Worm (Caenorhabditis elegans) whole organism, young adult: Measurements from ENCODE around the gene col-34.

Experiments used
- B0019.2 ChIP-seq: fragments of 200-800 bp; sonication (Bioruptor generic); conservative IDR thresholded peaks from 2 replicates; pipeline ENCODE4 v1.3.6; 2022; ENCODE audit warnings: missing genetic modification reagents, missing genetic modification characterization, missing compliant biosample characterization
- B0261.1 ChIP-seq: sonication (generic microtip); optimal IDR thresholded peaks from 2 replicates; lab custom pipeline; 2016; ENCODE audit warnings: mild to moderate bottlenecking, missing genetic modification characterization, moderate library complexity, missing compliant biosample characterization
- C06A6.2 ChIP-seq: fragments of 200-800 bp; sonication (Bioruptor generic); conservative IDR thresholded peaks from 2 replicates; pipeline ENCODE4 v1.3.6; 2022; ENCODE audit warnings: missing genetic modification characterization, missing compliant biosample characterization
- C17E4.6 ChIP-seq: fragments of 200-800 bp; sonication (Bioruptor generic); IDR thresholded peaks from 2 replicates; pipeline ENCODE4 v1.3.6; 2022; ENCODE audit warnings: missing genetic modification reagents, missing genetic modification characterization, missing compliant biosample characterization
- D2030.7 ChIP-seq: fragments of 200-800 bp; sonication (Bioruptor generic); IDR thresholded peaks from 2 replicates; pipeline ENCODE4 v1.3.6; 2022; ENCODE audit warnings: missing genetic modification reagents, missing genetic modification characterization, missing compliant biosample characterization
- F33H1.4 ChIP-seq: fragments of 200-800 bp; sonication (Bioruptor generic); IDR thresholded peaks from 2 replicates; pipeline ENCODE4 v1.3.6; 2022; ENCODE audit warnings: missing genetic modification reagents, missing genetic modification characterization, missing compliant biosample characterization
- F57A8.1 ChIP-seq: fragments of 200-800 bp; sonication (Bioruptor generic); optimal IDR thresholded peaks from 2 replicates; lab custom pipeline; 2018; ENCODE audit warnings: mild to moderate bottlenecking, missing genetic modification characterization, moderate library complexity, missing compliant biosample characterization
- T07F8.4 ChIP-seq: sonication (generic microtip); optimal IDR thresholded peaks from 2 replicates; lab custom pipeline; 2016; ENCODE audit warnings: mild to moderate bottlenecking, missing genetic modification characterization, moderate library complexity, missing compliant biosample characterization
- Y53F4B.3 ChIP-seq: fragments of 200-800 bp; sonication (Bioruptor generic); IDR thresholded peaks from 2 replicates; pipeline ENCODE4 v1.3.6; 2022; ENCODE audit warnings: missing genetic modification reagents, missing genetic modification characterization, missing compliant biosample characterization
- Y56A3A.18 ChIP-seq: fragments of 200-800 bp; sonication (Bioruptor generic); IDR thresholded peaks from 2 replicates; pipeline ENCODE4 v1.3.6; 2022; ENCODE audit warnings: missing genetic modification reagents, missing genetic modification characterization, missing compliant biosample characterization
- Y79H2A.3 ChIP-seq: fragments of 200-800 bp; sonication (Bioruptor generic); conservative IDR thresholded peaks from 2 replicates; pipeline ENCODE4 v1.3.6; 2022; ENCODE audit warnings: missing genetic modification reagents, missing genetic modification characterization, missing compliant biosample characterization
- Y95B8A.8 ChIP-seq: fragments of 200-800 bp; sonication (Bioruptor generic); IDR thresholded peaks from 2 replicates; pipeline ENCODE4 v1.3.6; 2022; ENCODE audit warnings: missing genetic modification reagents, missing genetic modification characterization, missing compliant biosample characterization
- ZK185.1 ChIP-seq: sonication (generic microtip); optimal IDR thresholded peaks from 2 replicates; lab custom pipeline; 2016; ENCODE audit warnings: mild to moderate bottlenecking, missing genetic modification characterization, missing compliant biosample characterization; ENCODE audit not compliant: poor library complexity, severe bottlenecking
- ceh-40 ChIP-seq: fragments of 200-800 bp; sonication (Bioruptor generic); IDR thresholded peaks from 2 replicates; pipeline ENCODE4 v1.3.6; 2022; ENCODE audit warnings: missing genetic modification characterization, missing compliant biosample characterization
- ceh-58 ChIP-seq: fragments of 200-800 bp; sonication (Bioruptor generic); IDR thresholded peaks from 2 replicates; pipeline ENCODE4 v1.3.6; 2022; ENCODE audit warnings: missing genetic modification characterization, missing compliant biosample characterization
- die-1 ChIP-seq: sonication (generic microtip); optimal IDR thresholded peaks from 2 replicates; lab custom pipeline; 2016; ENCODE audit warnings: missing genotype, mild to moderate bottlenecking, missing genetic modification characterization, missing compliant biosample characterization
- dox-1 ChIP-seq: fragments of 200-800 bp; sonication (Bioruptor generic); IDR thresholded peaks from 2 replicates; pipeline ENCODE4 v1.3.6; 2022; ENCODE audit warnings: missing genetic modification reagents, missing genetic modification characterization, missing compliant biosample characterization
- dpff-1 ChIP-seq: sonication (generic microtip); optimal IDR thresholded peaks from 2 replicates; lab custom pipeline; 2017; ENCODE audit warnings: mild to moderate bottlenecking, missing genetic modification characterization, missing compliant biosample characterization
- dpl-1 ChIP-seq: fragments of 150-350 bp; optimal IDR thresholded peaks from 2 replicates; lab custom pipeline; 2014; ENCODE audit warnings: missing biosample characterization, missing genetic modification reagents, missing genetic modification characterization
- ets-4 ChIP-seq: fragments of 200-800 bp; sonication (Bioruptor generic); optimal IDR thresholded peaks from 2 replicates; lab custom pipeline; 2018; ENCODE audit warnings: mild to moderate bottlenecking, missing genetic modification characterization, missing compliant biosample characterization
- gei-17 ChIP-seq: fragments of 200-800 bp; sonication (Bioruptor generic); optimal IDR thresholded peaks from 2 replicates; lab custom pipeline; 2018; ENCODE audit warnings: mild to moderate bottlenecking, missing genetic modification characterization, missing compliant biosample characterization
- hmg-1.2 ChIP-seq: fragments of 200-800 bp; sonication (Bioruptor generic); IDR thresholded peaks from 2 replicates; pipeline ENCODE4 v1.3.6; 2022; ENCODE audit warnings: missing genetic modification reagents, missing genetic modification characterization, missing compliant biosample characterization
- hrde-1 ChIP-seq: sonication (generic microtip); optimal IDR thresholded peaks from 2 replicates; lab custom pipeline; 2016; ENCODE audit warnings: missing genetic modification characterization, mild to moderate bottlenecking, missing compliant biosample characterization, moderate library complexity, missing genotype, missing genetic modification reagents, borderline replicate concordance
- lin-54 ChIP-seq: fragments of 200-800 bp; sonication (Bioruptor generic); optimal IDR thresholded peaks from 2 replicates; lab custom pipeline; 2018; ENCODE audit warnings: mild to moderate bottlenecking, missing genetic modification characterization, missing compliant biosample characterization
- madf-10 ChIP-seq: sonication (generic microtip); optimal IDR thresholded peaks from 2 replicates; lab custom pipeline; 2016; ENCODE audit warnings: mild to moderate bottlenecking, missing genetic modification characterization, missing compliant biosample characterization
- madf-3 ChIP-seq: fragments of 200-800 bp; sonication (Bioruptor generic); IDR thresholded peaks from 2 replicates; pipeline ENCODE4 v1.3.6; 2022; ENCODE audit warnings: missing genetic modification reagents, missing genetic modification characterization, missing compliant biosample characterization
- mcd-1 ChIP-seq: fragments of 200-800 bp; sonication (Bioruptor generic); IDR thresholded peaks from 2 replicates; pipeline ENCODE4 v1.3.6; 2022; ENCODE audit warnings: missing genetic modification reagents, missing genetic modification characterization, missing compliant biosample characterization
- mel-28 ChIP-seq: sonication (generic microtip); optimal IDR thresholded peaks from 2 replicates; lab custom pipeline; 2016; ENCODE audit warnings: borderline replicate concordance, mild to moderate bottlenecking, missing genetic modification characterization, missing compliant biosample characterization
- mxl-1 ChIP-seq: sonication (generic microtip); optimal IDR thresholded peaks from 2 replicates; lab custom pipeline; 2016; ENCODE audit warnings: missing genetic modification characterization, missing compliant biosample characterization
- nfya-2 ChIP-seq: fragments of 200-800 bp; sonication (Bioruptor generic); IDR thresholded peaks from 2 replicates; pipeline ENCODE4 v1.3.6; 2022; ENCODE audit warnings: missing genetic modification reagents, missing genetic modification characterization, missing compliant biosample characterization
- nhr-80 ChIP-seq: sonication (generic microtip); optimal IDR thresholded peaks from 2 replicates; lab custom pipeline; 2016; ENCODE audit warnings: missing genetic modification characterization, missing compliant biosample characterization
- pbrm-1 ChIP-seq: fragments of 200-800 bp; sonication (Bioruptor generic); IDR thresholded peaks from 2 replicates; pipeline ENCODE4 v1.3.6; 2022; ENCODE audit warnings: missing genetic modification reagents, missing genetic modification characterization, missing compliant biosample characterization
- rcor-1 ChIP-seq: fragments of 200-800 bp; sonication (Bioruptor generic); IDR thresholded peaks from 2 replicates; pipeline ENCODE4 v1.3.6; 2022; ENCODE audit warnings: missing genetic modification reagents, missing genetic modification characterization, missing compliant biosample characterization
- rec-8 ChIP-seq, 2 experiments: sonication (generic microtip); optimal IDR thresholded peaks; 2 replicates each; lab custom pipeline; 2016; ENCODE audit warnings: mild to moderate bottlenecking in 2 of 2, missing genetic modification characterization in 2 of 2, missing genetic modification reagents in 2 of 2, missing genotype in 2 of 2, missing biosample characterization in 1 of 2, missing compliant biosample characterization in 1 of 2, moderate library complexity in 1 of 2
- sea-2 ChIP-seq: fragments of 200-800 bp; sonication (Bioruptor generic); IDR thresholded peaks from 2 replicates; pipeline ENCODE4 v1.3.6; 2022; ENCODE audit warnings: missing genetic modification characterization, missing compliant biosample characterization
- snpc-1.3 ChIP-seq: sonication (generic microtip); optimal IDR thresholded peaks from 2 replicates; lab custom pipeline; 2017; ENCODE audit warnings: missing genetic modification characterization, mild to moderate bottlenecking, missing compliant biosample characterization, antibody characterized with exemption, moderate library complexity, missing genotype, missing genetic modification reagents; ENCODE audit not compliant: insufficient read depth
- snpc-4 ChIP-seq, 5 experiments: fragments of 150-350 bp in 1 of 5; sonication (generic microtip) in 4 of 5; optimal IDR thresholded peaks; 2 replicates each; lab custom pipeline; 2014 to 2018; ENCODE audit warnings: missing genetic modification characterization in 5 of 5, missing biosample characterization in 3 of 5, antibody characterized with exemption in 2 of 5, mild to moderate bottlenecking in 2 of 5, missing compliant biosample characterization in 2 of 5, missing genotype in 2 of 5, moderate library complexity in 2 of 5, missing genetic modification reagents in 1 of 5
- tbx-9 ChIP-seq: sonication (generic microtip); optimal IDR thresholded peaks from 2 replicates; lab custom pipeline; 2016; ENCODE audit warnings: borderline replicate concordance, missing genetic modification characterization, inconsistent platforms, missing compliant biosample characterization
- unc-62 ChIP-seq: fragments of 150-350 bp; optimal IDR thresholded peaks from 2 replicates; lab custom pipeline; 2014; ENCODE audit warnings: missing biosample characterization, missing genetic modification reagents, missing genetic modification characterization
- ztf-28 ChIP-seq: fragments of 200-800 bp; sonication (Bioruptor generic); IDR thresholded peaks from 2 replicates; pipeline ENCODE4 v1.3.6; 2022; ENCODE audit warnings: missing genetic modification reagents, missing genetic modification characterization, missing compliant biosample characterization

The col-34 gene

ce11 chrIV:4277694-4278093, 33.3 kb upstream of the col-34 start, which contains the start of gene nhr-78:
Gene nhr-78 (minus strand): TSS chrIV:4277875.
- TF ChIP-seq dpl-1 (GFP tag; lab: Kevin White, UChicago): no peak
- TF ChIP-seq hmg-1.2: peak; percentile 94
- 0 out of 2 replicates have a peak, but pooled peaks have one; percentile 22 for TF ChIP-seq mcd-1 (GFP tag; lab: Robert Waterston, UW)

DNA sequence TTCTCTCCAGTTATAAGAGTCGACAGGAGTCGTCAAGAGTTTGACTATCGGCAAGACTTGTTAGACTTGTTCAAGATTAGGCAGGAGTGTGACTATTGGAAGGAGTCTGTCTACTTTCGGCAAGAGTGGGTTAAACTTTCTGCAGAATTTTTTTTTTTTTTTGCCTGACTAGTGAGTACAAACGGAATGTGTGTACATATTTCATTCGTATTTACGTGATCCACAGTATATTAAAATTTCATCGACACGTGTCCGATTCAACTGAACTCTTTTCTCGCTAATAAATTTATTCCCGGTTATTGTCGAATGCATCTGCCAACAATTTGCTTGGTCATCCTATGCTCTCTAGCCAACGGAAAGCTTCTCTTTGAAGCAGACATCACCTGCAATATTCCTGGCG, 27.8 kb upstream of the col-34 start, which contains the start of gene F36A4.1:
Gene F36A4.1, plus strand, starts transcription at position 301 of the 400 bp plus-strand sequence.
- TF ChIP-seq ets-4: no peak
- TF ChIP-seq Y79H2A.3 (GFP tag; lab: Robert Waterston, UW): no peak
- no peak for TF ChIP-seq dox-1 (GFP tag; lab: Robert Waterston, UW)
- TF ChIP-seq ceh-40 (GFP tag; lab: Robert Waterston, UW): no peak
- TF ChIP-seq D2030.7 (GFP tag; lab: Robert Waterston, UW): no peak
- no peak for TF ChIP-seq Y95B8A.8 (GFP tag; lab: Robert Waterston, UW)
- no peak for TF ChIP-seq hrde-1 (tag; lab: Kevin White, UChicago)
- TF ChIP-seq ztf-28 (GFP tag; lab: Robert Waterston, UW): no peak
- TF ChIP-seq die-1 (tag; lab: Kevin White, UChicago): no peak
- TF ChIP-seq C06A6.2 (GFP tag; lab: Robert Waterston, UW): no peak
- TF ChIP-seq nhr-80: no peak
- TF ChIP-seq tbx-9 (tag; lab: Kevin White, UChicago): no peak
- TF ChIP-seq, all 124 proteins: peak for 0

- TF ChIP-seq ZK185.1 (tag; lab: Kevin White, UChicago) (no peak), T07F8.4 (tag; lab: Kevin White, UChicago) (no peak), madf-3 (GFP tag; lab: Robert Waterston, UW) (no peak), B0019.2 (GFP tag; lab: Robert Waterston, UW) (no peak), B0261.1 (tag; lab: Kevin White, UChicago) (no peak), nfya-2 (no peak), lin-54 (no peak), rcor-1 (GFP tag; lab: Robert Waterston, UW) (no peak), F57A8.1 (no peak), gei-17 (no peak), D2030.7 (GFP tag; lab: Robert Waterston, UW) (no peak), Y56A3A.18 (no peak), snpc-1.3 (tag; lab: Kevin White, UChicago) (no peak), Y53F4B.3 (GFP tag; lab: Robert Waterston, UW) (no peak), sea-2 (GFP tag; lab: Robert Waterston, UW) (no peak), ceh-58 (no peak), unc-62 (no peak), C17E4.6 (GFP tag; lab: Robert Waterston, UW) (no peak)
Observed at ce11 chrIV:4270925-4271324, 26.5 kb upstream of the col-34 start, which contains the start of gene F36A4.2. Gene F36A4.2 (plus strand): TSS chrIV:4271225.

- TF ChIP-seq madf-10 (no peak), die-1 (tag; lab: Kevin White, UChicago) (no peak), dpff-1 (tag; lab: Kevin White, UChicago) (no peak), ets-4 (no peak), pbrm-1 (GFP tag; lab: Robert Waterston, UW) (no peak), nfya-2 (no peak), snpc-4 (GFP tag; optimal IDR thresholded peaks at IDR 0.05; lab: Kevin White, UChicago) (no peak), snpc-4 (tag; optimal IDR thresholded peaks at IDR 0.05; lab: Kevin White, UChicago) (no peak), T07F8.4 (tag; lab: Kevin White, UChicago) (no peak), lin-54 (no peak), nhr-80 (no peak), mxl-1 (tag; lab: Kevin White, UChicago) (no peak), mel-28 (tag; lab: Kevin White, UChicago) (no peak), rec-8 (tag; optimal IDR thresholded peaks at IDR 0.05; lab: Kevin White, UChicago) (no peak), F33H1.4 (GFP tag; lab: Robert Waterston, UW) (no peak)
Observed at ce11 chrIV:4269308-4269707, 24.9 kb upstream of the col-34 start, which contains the start of gene F36A4.3. Gene F36A4.3 (plus strand): TSS chrIV:4269608.
